Worm (Caenorhabditis elegans) whole organism, L4 larva: ENCODE measurements around the gene lin-48.

Source experiments
- Y5F2A.4 ChIP-seq: fragments of 200-800 bp; sonication (Bioruptor generic); optimal IDR thresholded peaks from 2 replicates; lab custom pipeline; 2018; ENCODE audit warnings: mild to moderate bottlenecking, missing genetic modification characterization, missing compliant biosample characterization
- aha-1 ChIP-seq: fragments of 150-350 bp; peaks from one replicate; lab custom pipeline; 2014; ENCODE audit warnings: missing biosample characterization, missing genetic modification characterization
- ceh-28 ChIP-seq: fragments of 150-350 bp; optimal IDR thresholded peaks from 2 replicates; lab custom pipeline; 2014; ENCODE audit warnings: missing biosample characterization, missing genetic modification reagents, missing genetic modification characterization
- egl-27 ChIP-seq: sonication (generic microtip); optimal IDR thresholded peaks from 3 replicates; lab custom pipeline; 2017; ENCODE audit warnings: missing biosample characterization, missing genetic modification reagents, missing genetic modification characterization
- fkh-10 ChIP-seq: fragments of 150-350 bp; optimal IDR thresholded peaks from 2 replicates; lab custom pipeline; 2014; ENCODE audit warnings: missing biosample characterization, missing genetic modification reagents, missing genetic modification characterization
- mep-1 ChIP-seq: fragments of 150-350 bp; sonication (generic microtip); optimal IDR thresholded peaks from 3 replicates; lab custom pipeline; 2014; ENCODE audit warnings: missing biosample characterization, missing genetic modification characterization
- nhr-28 ChIP-seq: fragments of 150-350 bp; optimal IDR thresholded peaks from 2 replicates; lab custom pipeline; 2014; ENCODE audit warnings: missing biosample characterization, missing genetic modification characterization
- nhr-76 ChIP-seq: fragments of 150-350 bp; optimal IDR thresholded peaks from 2 replicates; lab custom pipeline; 2014; ENCODE audit warnings: missing biosample characterization, missing genetic modification characterization
- saeg-2 ChIP-seq: fragments of 200-800 bp; sonication (Bioruptor generic); IDR thresholded peaks from 2 replicates; pipeline ENCODE4 v1.3.6; 2022; ENCODE audit warnings: missing genetic modification reagents, missing genetic modification characterization, missing compliant biosample characterization
- unc-130 ChIP-seq: sonication (generic microtip); optimal IDR thresholded peaks from 2 replicates; lab custom pipeline; 2016; ENCODE audit warnings: missing genetic modification reagents, missing genetic modification characterization, missing compliant biosample characterization
- unc-39 ChIP-seq: sonication (generic microtip); optimal IDR thresholded peaks from 2 replicates; lab custom pipeline; 2017; ENCODE audit warnings: missing biosample characterization, missing genetic modification characterization
- unc-62 ChIP-seq, 3 experiments: fragments of 150-350 bp in 1 of 3; sonication (generic microtip); optimal IDR thresholded peaks in 2 of 3; peaks in 1 of 3; 1 replicate in 1 of 3; 2 replicates in 2 of 3; lab custom pipeline; 2014 to 2017; ENCODE audit warnings: missing biosample characterization in 3 of 3, missing genetic modification characterization in 3 of 3, missing genetic modification reagents in 3 of 3, missing genotype in 1 of 3
- zip-2 ChIP-seq: fragments of 150-350 bp; optimal IDR thresholded peaks from 2 replicates; lab custom pipeline; 2014; ENCODE audit warnings: missing biosample characterization, missing genetic modification characterization

DNA sequence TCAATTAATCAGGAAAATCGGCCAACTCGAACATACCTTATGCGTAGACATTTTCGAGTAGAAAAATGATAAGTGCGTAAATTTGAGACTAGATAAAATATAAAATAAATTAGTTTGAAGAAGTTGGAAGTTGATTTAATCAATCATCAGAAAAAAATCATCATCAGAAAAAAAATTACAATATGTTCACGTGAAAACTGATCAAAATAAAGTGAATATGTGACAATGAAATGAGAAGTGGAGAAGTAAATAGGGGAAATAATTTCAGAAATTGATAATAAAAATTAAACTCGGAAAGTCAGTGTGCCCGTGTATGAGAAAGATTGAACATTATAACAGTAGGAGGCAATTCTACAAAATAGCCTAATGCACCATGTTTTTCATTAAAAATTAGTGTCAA, 15.7 kb upstream of the lin-48 start, which contains the start of gene F34D10.9:
- TF ChIP-seq unc-130 (GFP tag; lab: Kevin White, UChicago) (no peak), ceh-28 (tag; lab: Kevin White, UChicago) (no peak), zip-2 (tag; lab: Kevin White, UChicago) (no peak), aha-1 (tag; lab: Kevin White, UChicago) (no peak), nhr-28 (no peak), mep-1 (tag; lab: Kevin White, UChicago) (no peak), saeg-2 (no peak), nhr-76 (tag; lab: Kevin White, UChicago) (no peak), fkh-10 (no peak), egl-27 (tag; lab: Kevin White, UChicago) (no peak), Y5F2A.4 (GFP tag; lab: Kevin White, UChicago) (no peak), unc-39 (tag; lab: Kevin White, UChicago) (no peak), unc-62 (GFP tag; optimal IDR thresholded peaks at IDR 0.05 in 1 of 2; lab: Kevin White, UChicago) (no peak), unc-62 (tag; optimal IDR thresholded peaks at IDR 0.05; lab: Kevin White, UChicago) (no peak)
